Worm (Caenorhabditis elegans) whole organism, young adult: ENCODE measurements around the gene mpz-3.
A peak's percentile ranks its signal among the peaks of the same experiment; 100 is the strongest.

Experiments used
- B0261.1 ChIP-seq: sonication (generic microtip); optimal IDR thresholded peaks from 2 replicates; lab custom pipeline; 2016; ENCODE audit warnings: mild to moderate bottlenecking, missing genetic modification characterization, moderate library complexity, missing compliant biosample characterization
- F22D6.2 ChIP-seq: sonication (generic microtip); optimal IDR thresholded peaks from 2 replicates; lab custom pipeline; 2016; ENCODE audit warnings: mild to moderate bottlenecking, missing genetic modification characterization, missing compliant biosample characterization
- F52B5.7 ChIP-seq: sonication (generic microtip); optimal IDR thresholded peaks from 2 replicates; lab custom pipeline; 2016; ENCODE audit warnings: mild to moderate bottlenecking, missing genetic modification characterization, missing compliant biosample characterization
- F57C9.4 ChIP-seq: sonication (generic microtip); optimal IDR thresholded peaks from 2 replicates; lab custom pipeline; 2017; ENCODE audit warnings: mild to moderate bottlenecking, missing genetic modification characterization, missing compliant biosample characterization
- Y53F4B.3 ChIP-seq: fragments of 200-800 bp; sonication (Bioruptor generic); IDR thresholded peaks from 2 replicates; pipeline ENCODE4 v1.3.6; 2022; ENCODE audit warnings: missing genetic modification reagents, missing genetic modification characterization, missing compliant biosample characterization
- akir-1 ChIP-seq: fragments of 200-800 bp; sonication (Bioruptor generic); optimal IDR thresholded peaks from 2 replicates; lab custom pipeline; 2018; ENCODE audit warnings: mild to moderate bottlenecking, missing genetic modification characterization, moderate library complexity, missing compliant biosample characterization
- efl-1 ChIP-seq: fragments of 150-350 bp; optimal IDR thresholded peaks from 2 replicates; lab custom pipeline; 2014; ENCODE audit warnings: missing biosample characterization, missing genetic modification reagents, missing genetic modification characterization
- lin-40 ChIP-seq: sonication (generic microtip); optimal IDR thresholded peaks from 2 replicates; lab custom pipeline; 2016; ENCODE audit warnings: missing genetic modification characterization, mild to moderate bottlenecking, missing compliant biosample characterization, missing genotype, missing genetic modification reagents
- mxl-1 ChIP-seq: sonication (generic microtip); optimal IDR thresholded peaks from 2 replicates; lab custom pipeline; 2016; ENCODE audit warnings: missing genetic modification characterization, missing compliant biosample characterization
- pha-4 ChIP-seq: fragments of 150-350 bp; sonication (generic microtip); optimal IDR thresholded peaks from 2 replicates; lab custom pipeline; 2014; ENCODE audit warnings: missing biosample characterization, missing genetic modification reagents, missing genetic modification characterization
- snpc-1.3 ChIP-seq: sonication (generic microtip); optimal IDR thresholded peaks from 2 replicates; lab custom pipeline; 2017; ENCODE audit warnings: missing genetic modification characterization, mild to moderate bottlenecking, missing compliant biosample characterization, antibody characterized with exemption, moderate library complexity, missing genotype, missing genetic modification reagents; ENCODE audit not compliant: insufficient read depth
- tbp1 ChIP-seq: fragments of 200-800 bp; sonication (Bioruptor generic); optimal IDR thresholded peaks from 2 replicates; lab custom pipeline; 2018; ENCODE audit warnings: mild to moderate bottlenecking, missing genetic modification characterization, missing compliant biosample characterization
- unc-62 ChIP-seq: fragments of 150-350 bp; optimal IDR thresholded peaks from 2 replicates; lab custom pipeline; 2014; ENCODE audit warnings: missing biosample characterization, missing genetic modification reagents, missing genetic modification characterization
- ztf-6 ChIP-seq: fragments of 200-800 bp; sonication (Bioruptor generic); IDR thresholded peaks from 2 replicates; pipeline ENCODE4 v1.3.6; 2022; ENCODE audit warnings: missing genetic modification reagents, missing genetic modification characterization, missing compliant biosample characterization

DNA sequence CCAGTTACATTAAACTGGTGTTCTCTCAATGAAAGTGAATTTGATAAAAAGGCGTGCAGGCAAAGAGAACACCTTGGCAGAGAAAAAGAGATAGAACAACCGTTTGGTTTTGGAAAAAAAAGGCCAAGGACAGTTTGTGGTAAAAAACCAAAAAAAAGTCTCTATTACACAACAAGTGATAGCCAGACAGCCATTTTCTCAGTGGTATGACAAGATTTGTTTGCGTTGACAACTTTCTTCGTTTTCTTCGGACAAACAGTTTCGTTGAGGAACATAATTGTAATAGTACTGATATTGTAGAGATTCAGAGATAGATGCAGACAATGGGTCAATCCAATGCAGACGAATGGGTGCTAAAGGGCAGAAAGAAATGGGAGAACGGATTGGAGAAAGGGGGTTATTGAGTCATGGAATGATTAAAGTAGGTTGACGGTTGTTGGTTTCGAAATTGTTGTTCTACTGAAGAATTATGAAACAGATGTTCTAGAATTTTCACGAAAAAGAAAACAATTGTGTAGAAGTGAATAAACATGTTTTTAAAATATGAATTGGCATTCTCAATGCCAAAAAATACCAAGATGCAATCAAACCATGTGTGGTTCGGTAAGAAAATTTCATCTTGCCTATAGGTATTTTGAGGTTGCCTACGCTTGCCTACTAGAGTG lies 2.9 kb downstream of the mpz-3 start:
- TF ChIP-seq ztf-6 (no peak), unc-62 (no peak), Y53F4B.3 (GFP tag; lab: Robert Waterston, UW) (no peak), F22D6.2 (tag; lab: Kevin White, UChicago) (no peak), F57C9.4 (no peak), B0261.1 (tag; lab: Kevin White, UChicago) (no peak), F52B5.7 (tag; lab: Kevin White, UChicago) (no peak), tbp1 (no peak), lin-40 (peak; percentile 80), efl-1 (GFP tag; lab: Kevin White, UChicago) (no peak), mxl-1 (tag; lab: Kevin White, UChicago) (no peak), akir-1 (GFP tag; lab: Kevin White, UChicago) (no peak), snpc-1.3 (tag; lab: Kevin White, UChicago) (no peak), pha-4 (no peak)
